Worm (Caenorhabditis elegans): Measurements from ENCODE around the gene nhr-238.
A peak's percentile ranks its signal among the peaks of the same experiment; 100 is the strongest.

Gene nhr-238

DNA sequence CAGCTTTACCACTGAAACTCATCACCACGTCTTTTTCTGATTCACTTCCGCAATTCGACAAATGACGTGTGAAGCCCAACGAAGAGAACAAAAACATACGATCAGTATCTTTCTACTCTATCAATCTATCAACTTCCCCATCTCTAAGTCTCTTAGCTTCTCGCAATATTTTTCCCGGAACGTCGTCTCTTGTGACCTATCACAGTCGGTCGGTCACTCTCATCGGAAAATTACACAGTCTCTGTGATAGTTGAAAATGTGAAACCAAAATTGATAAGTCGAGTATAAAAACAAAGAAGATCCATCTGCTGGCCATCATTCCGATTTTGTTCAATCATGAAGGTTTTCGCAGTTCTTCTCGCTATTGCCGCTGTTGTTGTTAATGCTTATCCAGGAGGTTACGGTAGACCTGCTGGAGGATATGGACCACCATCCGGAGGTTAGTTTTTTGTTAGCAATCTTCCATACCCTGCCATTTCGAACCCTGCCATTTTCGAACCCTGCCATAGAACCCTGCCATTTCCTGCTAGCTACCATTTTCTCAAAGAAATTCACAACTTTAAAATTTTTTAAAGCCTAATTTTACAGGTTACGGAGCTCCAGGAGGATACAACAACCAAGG, 35.3 kb downstream of the nhr-238 start, which contains the start of gene F16B4.4:
Gene F16B4.4, plus strand, starts transcription at position 221 of the 622 bp plus-strand sequence.
- TF ChIP-seq ztf-29 (GFP tag; IDR thresholded peaks at IDR 0.05) (no peak), T22C8.4 (GFP tag; IDR thresholded peaks at IDR 0.05) (no peak), flt-1 (GFP tag; IDR thresholded peaks at IDR 0.05) (no peak), ztf-23 (GFP tag; IDR thresholded peaks at IDR 0.05) (no peak)

DNA sequence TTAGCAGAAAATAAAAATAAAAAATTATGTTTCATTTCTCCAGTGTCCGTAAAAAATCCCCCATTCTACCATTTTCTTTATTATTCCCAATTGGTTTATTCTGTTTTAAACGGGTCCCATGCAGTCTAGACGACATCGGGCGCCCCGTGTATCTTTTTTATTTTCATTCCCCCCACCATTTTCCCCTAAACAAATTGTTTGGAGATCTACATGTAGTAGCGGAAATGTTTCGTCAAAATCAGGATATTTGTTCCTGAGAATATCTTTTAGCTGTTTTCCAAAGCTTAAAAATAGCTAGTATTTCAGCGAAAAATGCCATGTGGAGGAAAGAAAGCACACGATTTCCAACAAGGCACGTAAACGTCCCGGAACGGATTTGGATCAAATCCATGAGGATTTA, 41.1 kb downstream of the nhr-238 start, which contains the start of gene F16B4.5:
Gene F16B4.5, plus strand, starts transcription at position 301 of the 400 bp plus-strand sequence.
- TF ChIP-seq ztf-29 (GFP tag; IDR thresholded peaks at IDR 0.05) (no peak), klf-2 (GFP tag; conservative IDR thresholded peaks at IDR 0.05) (no peak), ref-1 (GFP tag; conservative IDR thresholded peaks at IDR 0.05) (no peak), T22C8.4 (GFP tag; IDR thresholded peaks at IDR 0.05) (no peak), med-1 (GFP tag; optimal IDR thresholded peaks at IDR 0.05; ENCODE audit: insufficient read depth) (no peak), cog-1 (tag; optimal IDR thresholded peaks at IDR 0.05) (no peak), flt-1 (GFP tag; IDR thresholded peaks at IDR 0.05) (no peak), tab-1 (GFP tag; IDR thresholded peaks at IDR 0.05) (no peak), ztf-23 (GFP tag; IDR thresholded peaks at IDR 0.05) (no peak)

DNA sequence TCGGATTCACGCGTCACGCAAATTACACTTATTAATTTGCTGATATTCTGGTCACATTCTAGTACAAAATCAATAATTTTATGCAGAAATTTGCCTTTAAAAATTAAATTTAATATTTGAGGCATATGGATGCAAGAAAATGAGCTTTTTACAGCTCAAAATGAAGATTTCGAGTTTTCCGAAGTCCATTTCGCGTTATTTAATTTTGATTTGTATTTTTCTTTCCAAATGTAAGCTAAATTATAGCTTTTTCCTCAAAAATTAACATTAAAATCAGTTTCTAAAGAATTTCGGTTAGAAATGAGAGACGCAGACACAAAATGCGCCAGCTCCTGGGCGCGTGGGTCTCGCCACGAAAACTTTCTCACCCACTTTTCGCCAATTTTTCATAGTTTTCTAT, 42.3 kb downstream of the nhr-238 start, which contains the start of gene F16B4.6:
Gene F16B4.6, plus strand, starts transcription at position 301 of the 400 bp plus-strand sequence.
- TF ChIP-seq ztf-23 (GFP tag; IDR thresholded peaks at IDR 0.05): no peak
- TF ChIP-seq med-1 (GFP tag; optimal IDR thresholded peaks at IDR 0.05; ENCODE audit: insufficient read depth): no peak
- no peak for TF ChIP-seq flt-1 (GFP tag; IDR thresholded peaks at IDR 0.05)
- no peak for TF ChIP-seq tab-1 (GFP tag; IDR thresholded peaks at IDR 0.05)
- no peak for TF ChIP-seq ztf-29 (GFP tag; IDR thresholded peaks at IDR 0.05)
- no peak for TF ChIP-seq cog-1 (tag; optimal IDR thresholded peaks at IDR 0.05)
- no peak for TF ChIP-seq ref-1 (GFP tag; conservative IDR thresholded peaks at IDR 0.05)

DNA sequence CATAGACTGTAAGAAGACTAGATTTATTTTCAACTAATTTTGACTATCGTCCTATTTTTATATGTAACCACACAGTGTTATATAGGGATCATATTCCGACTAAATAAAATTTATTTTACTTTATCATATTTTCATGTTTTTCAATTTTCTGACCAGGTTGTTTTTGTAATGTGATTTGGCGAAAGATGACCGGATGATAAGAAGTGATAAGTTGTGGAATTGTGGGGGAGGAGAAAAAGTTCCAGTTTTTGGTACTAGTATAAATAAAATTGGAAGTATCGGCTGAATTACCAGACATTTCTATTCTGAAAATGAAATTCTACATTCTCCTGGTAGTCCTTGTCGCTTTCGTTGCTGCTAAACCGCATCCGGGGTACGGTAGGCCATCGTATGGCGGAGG, 43.8 kb downstream of the nhr-238 start, which contains the start of gene F16B4.7:
Gene F16B4.7, plus strand, starts transcription at position 301 of the 400 bp plus-strand sequence.
- TF ChIP-seq med-1 (GFP tag; optimal IDR thresholded peaks at IDR 0.05; ENCODE audit: insufficient read depth) (no peak), ztf-29 (GFP tag; IDR thresholded peaks at IDR 0.05) (no peak), klf-2 (GFP tag; conservative IDR thresholded peaks at IDR 0.05) (no peak), tab-1 (GFP tag; IDR thresholded peaks at IDR 0.05) (no peak), ref-1 (GFP tag; conservative IDR thresholded peaks at IDR 0.05) (no peak), T22C8.4 (GFP tag; IDR thresholded peaks at IDR 0.05) (no peak)

DNA sequence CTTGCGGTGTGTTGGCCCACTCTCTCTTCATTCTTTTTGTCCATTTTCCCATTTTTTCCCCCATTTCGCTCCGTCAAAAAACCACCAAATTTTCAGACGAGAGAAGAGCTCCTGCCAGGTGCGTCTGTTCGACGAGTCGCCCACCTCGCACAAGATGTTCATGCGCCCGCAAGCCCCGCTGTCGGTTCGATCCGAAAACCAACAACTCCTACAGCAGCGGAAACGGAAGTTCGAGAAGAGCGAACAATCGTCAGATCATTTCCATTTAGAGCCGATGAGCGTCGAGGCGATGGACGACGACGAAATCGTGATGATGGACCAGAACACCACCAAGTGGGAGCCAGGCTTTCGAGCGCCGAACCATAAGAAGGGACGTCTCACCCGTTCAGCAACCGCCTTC, 46.0 kb downstream of the nhr-238 start:
- TF ChIP-seq ztf-23 (GFP tag; IDR thresholded peaks at IDR 0.05) (0 out of 2 replicates have a peak, but pooled peaks have one; percentile 22), flt-1 (GFP tag; IDR thresholded peaks at IDR 0.05) (no peak)

DNA sequence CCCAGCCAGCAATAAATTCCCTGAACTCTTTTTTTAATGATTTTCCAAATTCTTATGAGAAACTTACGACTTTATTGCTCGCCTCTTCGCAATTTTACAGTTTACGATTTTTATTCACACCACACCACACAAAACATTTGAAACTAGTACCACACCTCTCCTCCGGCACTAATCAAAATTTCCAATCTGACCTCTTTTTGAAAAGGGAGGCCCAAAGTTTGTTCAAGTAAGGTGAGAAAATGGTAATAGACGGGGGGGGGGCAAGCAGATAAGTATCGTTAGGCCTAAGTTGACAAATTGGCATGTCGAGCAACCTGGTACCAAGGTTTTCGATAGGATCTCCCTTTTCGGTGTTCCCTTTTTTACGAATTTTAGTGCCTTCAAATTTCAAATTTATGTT, 49.4 kb downstream of the nhr-238 start:
- no peak for TF ChIP-seq ztf-23 (GFP tag; IDR thresholded peaks at IDR 0.05)
- no peak for TF ChIP-seq tab-1 (GFP tag; IDR thresholded peaks at IDR 0.05)
- no peak for TF ChIP-seq flt-1 (GFP tag; IDR thresholded peaks at IDR 0.05)

DNA sequence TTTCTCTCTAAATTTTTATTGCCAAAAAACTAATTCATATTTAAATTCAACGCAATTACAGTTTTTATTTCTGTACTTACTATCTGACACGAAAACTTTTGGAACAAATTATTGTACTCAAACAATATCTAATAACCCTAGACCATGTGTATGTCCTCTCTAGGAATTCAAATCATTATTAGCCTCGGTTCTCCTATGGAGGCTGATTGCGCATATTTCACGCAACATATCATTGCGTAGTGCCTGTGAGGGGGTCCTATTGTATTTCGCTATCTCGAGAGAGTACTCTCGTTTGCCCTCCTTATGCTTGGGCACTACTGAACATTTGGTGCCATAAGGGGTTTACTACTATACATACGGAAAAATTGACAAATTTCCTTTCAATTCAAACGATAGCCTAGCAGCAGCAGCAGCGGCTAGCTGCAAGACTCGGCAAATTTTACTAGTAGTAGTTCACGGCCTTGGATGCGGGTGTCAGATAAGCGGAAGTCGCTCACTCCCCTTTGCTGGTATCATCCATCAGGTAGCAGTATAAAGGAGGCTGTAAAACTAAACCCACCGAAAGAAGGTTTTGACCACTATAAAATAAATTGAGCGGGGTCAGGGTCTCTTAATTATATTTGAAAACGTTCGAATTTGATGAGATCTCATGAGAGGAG, 50.5 kb downstream of the nhr-238 start:
- TF ChIP-seq flt-1 (GFP tag; IDR thresholded peaks at IDR 0.05) (no peak), med-1 (GFP tag; optimal IDR thresholded peaks at IDR 0.05; ENCODE audit: insufficient read depth) (no peak), ztf-23 (GFP tag; IDR thresholded peaks at IDR 0.05) (no peak), cog-1 (tag; optimal IDR thresholded peaks at IDR 0.05) (no peak), T22C8.4 (GFP tag; IDR thresholded peaks at IDR 0.05) (no peak), tab-1 (GFP tag; IDR thresholded peaks at IDR 0.05) (no peak), ztf-29 (GFP tag; IDR thresholded peaks at IDR 0.05) (no peak), klf-2 (GFP tag; conservative IDR thresholded peaks at IDR 0.05) (no peak), ref-1 (GFP tag; conservative IDR thresholded peaks at IDR 0.05) (no peak)

All from whole organism, midembryonic.